Worm (Caenorhabditis elegans) whole organism, L4 larva: ENCODE results near the gene K10C2.6.

Source experiments
- R02D3.7 ChIP-seq: fragments of 150-350 bp; sonication (generic microtip); optimal IDR thresholded peaks from 3 replicates; lab custom pipeline; 2014; ENCODE audit warnings: missing biosample characterization, missing genetic modification characterization
- T20F7.1 ChIP-seq: fragments of 200-800 bp; sonication (Bioruptor generic); optimal IDR thresholded peaks from 2 replicates; lab custom pipeline; 2018; ENCODE audit warnings: mild to moderate bottlenecking, missing genetic modification characterization, missing compliant biosample characterization
- ama-1 ChIP-seq: fragments of 150-350 bp; optimal IDR thresholded peaks from 2 replicates; lab custom pipeline; 2014; ENCODE audit warnings: inconsistent platforms, mixed read lengths
- arid-1 ChIP-seq: fragments of 200-800 bp; sonication (Bioruptor generic); conservative IDR thresholded peaks from 2 replicates; pipeline ENCODE4 v1.3.6; 2022; ENCODE audit warnings: missing genetic modification reagents, missing genetic modification characterization, missing compliant biosample characterization
- attf-4 ChIP-seq: sonication (generic microtip); optimal IDR thresholded peaks from 3 replicates; lab custom pipeline; 2017; ENCODE audit warnings: missing biosample characterization, missing genetic modification characterization
- ceh-20 ChIP-seq: fragments of 200-800 bp; sonication (Bioruptor generic); IDR thresholded peaks from 2 replicates; pipeline ENCODE4 v1.3.6; 2022; ENCODE audit warnings: missing genetic modification reagents, missing genetic modification characterization, missing compliant biosample characterization
- ceh-28 ChIP-seq: fragments of 150-350 bp; optimal IDR thresholded peaks from 2 replicates; lab custom pipeline; 2014; ENCODE audit warnings: missing biosample characterization, missing genetic modification reagents, missing genetic modification characterization
- ces-1 ChIP-seq: fragments of 150-350 bp; sonication (generic microtip); optimal IDR thresholded peaks from 4 replicates; lab custom pipeline; 2014; ENCODE audit warnings: missing biosample characterization, missing genetic modification reagents, missing genetic modification characterization
- ctbp-1 ChIP-seq: fragments of 200-800 bp; sonication (Bioruptor generic); IDR thresholded peaks from 2 replicates; pipeline ENCODE4 v1.3.6; 2022; ENCODE audit warnings: missing genetic modification reagents, missing genetic modification characterization, missing compliant biosample characterization
- daf-12 ChIP-seq: fragments of 150-350 bp; optimal IDR thresholded peaks from 2 replicates; lab custom pipeline; 2014; ENCODE audit warnings: missing biosample characterization, missing genetic modification reagents, missing genetic modification characterization
- daf-16 ChIP-seq, 3 experiments: sonication (generic microtip); optimal IDR thresholded peaks; 2 replicates each; lab custom pipeline; 2016 to 2017; ENCODE audit warnings: missing genetic modification characterization in 3 of 3, missing genetic modification reagents in 3 of 3, mild to moderate bottlenecking in 2 of 3, missing compliant biosample characterization in 2 of 3, missing biosample characterization in 1 of 3, moderate library complexity in 1 of 3
- dmd-6 ChIP-seq: fragments of 200-800 bp; sonication (Bioruptor generic); IDR thresholded peaks from 2 replicates; pipeline ENCODE4 v1.3.6; 2022; ENCODE audit warnings: missing genetic modification reagents, missing genetic modification characterization, missing compliant biosample characterization
- dpl-1 ChIP-seq: fragments of 150-350 bp; optimal IDR thresholded peaks from 2 replicates; lab custom pipeline; 2014; ENCODE audit warnings: missing biosample characterization, missing genetic modification reagents, missing genetic modification characterization
- duxl-1 ChIP-seq: sonication (generic microtip); optimal IDR thresholded peaks from 2 replicates; lab custom pipeline; 2016; ENCODE audit warnings: mild to moderate bottlenecking, missing genetic modification characterization, moderate library complexity, missing compliant biosample characterization; ENCODE audit not compliant: poor library complexity
- dve-1 ChIP-seq: sonication (generic microtip); optimal IDR thresholded peaks from 2 replicates; lab custom pipeline; 2017; ENCODE audit warnings: antibody characterized with exemption, mild to moderate bottlenecking, missing genetic modification characterization, missing compliant biosample characterization; ENCODE audit not compliant: insufficient read depth
- fkh-10 ChIP-seq: fragments of 150-350 bp; optimal IDR thresholded peaks from 2 replicates; lab custom pipeline; 2014; ENCODE audit warnings: missing biosample characterization, missing genetic modification reagents, missing genetic modification characterization
- gei-8 ChIP-seq: fragments of 200-800 bp; sonication (Bioruptor generic); optimal IDR thresholded peaks from 2 replicates; lab custom pipeline; 2018; ENCODE audit warnings: mild to moderate bottlenecking, missing genetic modification characterization, missing compliant biosample characterization
- hlh-11 ChIP-seq: fragments of 200-800 bp; sonication (Bioruptor generic); optimal IDR thresholded peaks from 2 replicates; lab custom pipeline; 2018; ENCODE audit warnings: mild to moderate bottlenecking, missing genetic modification characterization, missing compliant biosample characterization
- lim-7 ChIP-seq: fragments of 200-800 bp; sonication (Bioruptor generic); IDR thresholded peaks from 2 replicates; pipeline ENCODE4 v1.3.6; 2022; ENCODE audit warnings: missing genetic modification characterization, missing compliant biosample characterization
- lin-15B ChIP-seq: fragments of 150-350 bp; sonication (generic microtip); optimal IDR thresholded peaks from 3 replicates; lab custom pipeline; 2014; ENCODE audit warnings: missing biosample characterization, missing genetic modification characterization
- lin-39 ChIP-seq: fragments of 150-350 bp; optimal IDR thresholded peaks from 2 replicates; lab custom pipeline; 2014; ENCODE audit warnings: missing biosample characterization, missing genetic modification reagents, missing genetic modification characterization
- mdt-29 ChIP-seq: fragments of 200-800 bp; sonication (Bioruptor generic); IDR thresholded peaks from 2 replicates; pipeline ENCODE4 v1.3.6; 2022; ENCODE audit warnings: missing genetic modification reagents, missing genetic modification characterization, missing compliant biosample characterization
- mes-2 ChIP-seq: sonication (generic microtip); optimal IDR thresholded peaks from 2 replicates; lab custom pipeline; 2016; ENCODE audit warnings: missing genotype, mild to moderate bottlenecking, missing genetic modification characterization, missing compliant biosample characterization; ENCODE audit not compliant: poor library complexity, severe bottlenecking
- mxl-2 ChIP-seq: fragments of 200-800 bp; sonication (Bioruptor generic); conservative IDR thresholded peaks from 2 replicates; pipeline ENCODE4 v1.3.6; 2022; ENCODE audit warnings: missing genetic modification reagents, missing genetic modification characterization, missing compliant biosample characterization
- nhr-102 ChIP-seq: sonication (generic microtip); optimal IDR thresholded peaks from 2 replicates; lab custom pipeline; 2016; ENCODE audit warnings: mild to moderate bottlenecking, missing genetic modification characterization, moderate library complexity, missing compliant biosample characterization
- nhr-237 ChIP-seq: sonication (generic microtip); optimal IDR thresholded peaks from 2 replicates; lab custom pipeline; 2017; ENCODE audit warnings: missing biosample characterization, missing genetic modification characterization
- nhr-48 ChIP-seq: sonication (generic microtip); optimal IDR thresholded peaks from 2 replicates; lab custom pipeline; 2016; ENCODE audit warnings: mild to moderate bottlenecking, missing genetic modification characterization, missing compliant biosample characterization
- nhr-77 ChIP-seq: fragments of 150-350 bp; optimal IDR thresholded peaks from 2 replicates; lab custom pipeline; 2014; ENCODE audit warnings: missing biosample characterization, missing genetic modification characterization
- pqm-1 ChIP-seq: sonication (generic microtip); optimal IDR thresholded peaks from 2 replicates; lab custom pipeline; 2017; ENCODE audit warnings: missing biosample characterization, missing genetic modification characterization
- saeg-2 ChIP-seq: fragments of 200-800 bp; sonication (Bioruptor generic); IDR thresholded peaks from 2 replicates; pipeline ENCODE4 v1.3.6; 2022; ENCODE audit warnings: missing genetic modification reagents, missing genetic modification characterization, missing compliant biosample characterization
- snpc-1.2 ChIP-seq: fragments of 200-800 bp; sonication (Bioruptor generic); IDR thresholded peaks from 2 replicates; pipeline ENCODE4 v1.3.6; 2022; ENCODE audit warnings: missing genetic modification reagents, missing genetic modification characterization, missing compliant biosample characterization
- spr-1 ChIP-seq: sonication (generic microtip); optimal IDR thresholded peaks from 2 replicates; lab custom pipeline; 2016; ENCODE audit warnings: mild to moderate bottlenecking, missing genetic modification characterization, missing compliant biosample characterization
- tra-1 ChIP-seq: fragments of 200-800 bp; sonication (Bioruptor generic); IDR thresholded peaks from 2 replicates; pipeline ENCODE4 v1.3.6; 2022; ENCODE audit warnings: missing genetic modification reagents, missing genetic modification characterization, missing compliant biosample characterization
- unc-62 ChIP-seq, 3 experiments: fragments of 150-350 bp in 1 of 3; sonication (generic microtip); optimal IDR thresholded peaks in 2 of 3; peaks in 1 of 3; 1 replicate in 1 of 3; 2 replicates in 2 of 3; lab custom pipeline; 2014 to 2017; ENCODE audit warnings: missing biosample characterization in 3 of 3, missing genetic modification characterization in 3 of 3, missing genetic modification reagents in 3 of 3, missing genotype in 1 of 3
- vab-7 ChIP-seq: fragments of 200-800 bp; sonication (Bioruptor generic); IDR thresholded peaks from 2 replicates; pipeline ENCODE4 v1.3.6; 2022; ENCODE audit warnings: missing genetic modification reagents, missing genetic modification characterization, missing compliant biosample characterization
- zag-1 ChIP-seq: fragments of 150-350 bp; optimal IDR thresholded peaks from 2 replicates; lab custom pipeline; 2014; ENCODE audit warnings: missing biosample characterization, missing genetic modification characterization

The K10C2.6 gene

ce11 chrX:6456567-6456966 is 5.3 kb downstream of the K10C2.6 start, which contains the start of gene pept-1 (continued):
- TF ChIP-seq ceh-20 (GFP tag; lab: Robert Waterston, UW): 0 out of 2 replicates have a peak, but pooled peaks have one; percentile 13
- TF ChIP-seq ama-1 (lab: Kevin White, UChicago): no peak
- peak; percentile 76 for TF ChIP-seq tra-1 (GFP tag; lab: Robert Waterston, UW)
- peak; percentile 9 for TF ChIP-seq nhr-102 (tag; lab: Kevin White, UChicago)
- TF ChIP-seq daf-12 (tag; lab: Kevin White, UChicago): no peak
- no peak for TF ChIP-seq snpc-1.2
- no peak for TF ChIP-seq T20F7.1 (GFP tag; lab: Kevin White, UChicago)
- TF ChIP-seq nhr-237: no peak
- no peak for TF ChIP-seq arid-1 (GFP tag; lab: Robert Waterston, UW)
- TF ChIP-seq gei-8 (GFP tag; lab: Kevin White, UChicago): peak; percentile 47
- TF ChIP-seq fkh-10 (GFP tag; lab: Kevin White, UChicago): no peak
- TF ChIP-seq saeg-2 (GFP tag; lab: Robert Waterston, UW): no peak
- peak; percentile 91 for TF ChIP-seq hlh-11 (tag; lab: Kevin White, UChicago)
- no peak for TF ChIP-seq ctbp-1

ce11 chrX:6458001-6458400 is 6.8 kb downstream of the K10C2.6 start:
- TF ChIP-seq nhr-77: peak; percentile 0
- no peak for TF ChIP-seq lim-7
- TF ChIP-seq zag-1 (tag; lab: Kevin White, UChicago): no peak
- no peak for TF ChIP-seq vab-7 (GFP tag; lab: Robert Waterston, UW)
- TF ChIP-seq R02D3.7 (tag; lab: Kevin White, UChicago): no peak
- TF ChIP-seq spr-1 (tag; lab: Kevin White, UChicago): no peak
- peak; percentile 15 to 17 for TF ChIP-seq unc-62 (GFP tag; optimal IDR thresholded peaks at IDR 0.05 in 1 of 2; lab: Kevin White, UChicago)
- no peak for TF ChIP-seq unc-62 (tag; optimal IDR thresholded peaks at IDR 0.05; lab: Kevin White, UChicago)
- TF ChIP-seq nhr-48 (tag; lab: Kevin White, UChicago): peak; percentile 30
- TF ChIP-seq mdt-29 (GFP tag; lab: Robert Waterston, UW): no peak
- no peak for TF ChIP-seq mes-2 (tag; lab: Kevin White, UChicago)
- TF ChIP-seq daf-16 (GFP tag; optimal IDR thresholded peaks at IDR 0.05; lab: Kevin White, UChicago): no peak
- no peak for TF ChIP-seq daf-16 (tag; optimal IDR thresholded peaks at IDR 0.05; lab: Kevin White, UChicago)
- peak; percentile 41 for TF ChIP-seq dve-1 (tag; lab: Kevin White, UChicago)
- TF ChIP-seq duxl-1 (tag; lab: Kevin White, UChicago): no peak
- TF ChIP-seq tra-1 (GFP tag; lab: Robert Waterston, UW): peak; percentile 58; the same call in 1 of the 2 replicates
- no peak for TF ChIP-seq attf-4 (tag; lab: Kevin White, UChicago)
- TF ChIP-seq dpl-1 (GFP tag; lab: Kevin White, UChicago): no peak
- no peak for TF ChIP-seq saeg-2 (GFP tag; lab: Robert Waterston, UW)
- TF ChIP-seq lin-15B (tag; lab: Kevin White, UChicago): no peak
- TF ChIP-seq dmd-6 (GFP tag; lab: Robert Waterston, UW): peak; percentile 69
- TF ChIP-seq mxl-2 (GFP tag; lab: Robert Waterston, UW): no peak
- TF ChIP-seq ceh-28 (tag; lab: Kevin White, UChicago): no peak
- TF ChIP-seq ces-1 (GFP tag; lab: Kevin White, UChicago): no peak
- TF ChIP-seq, all 104 proteins: peak for 6

DNA sequence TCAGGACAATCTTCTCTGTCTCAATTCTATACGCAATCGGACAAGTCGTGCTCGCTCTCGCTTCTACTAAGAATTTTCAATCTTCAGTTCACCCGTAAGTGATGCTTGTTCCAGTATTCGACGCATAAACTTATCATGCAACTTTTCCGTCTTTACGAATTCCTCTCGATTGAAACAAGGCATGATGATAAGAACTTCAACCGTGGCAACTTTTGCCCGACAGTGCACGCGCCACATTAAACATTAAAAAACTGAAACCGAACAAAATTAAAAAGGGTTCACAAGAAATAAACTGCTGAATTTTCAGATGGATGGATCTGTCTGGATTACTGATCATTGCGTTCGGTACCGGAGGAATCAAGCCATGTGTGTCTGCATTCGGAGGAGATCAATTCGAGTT is 7.2 kb downstream of the K10C2.6 start:
- peak; percentile 57 for TF ChIP-seq pqm-1 (tag; lab: Kevin White, UChicago)
- TF ChIP-seq lin-39 (tag; lab: Kevin White, UChicago): no peak
- no peak for TF ChIP-seq snpc-1.2
